Worm (Caenorhabditis elegans) whole organism, mixed stage, embryonic: ENCODE results near the gene Y71G10AR.4.

ENCODE experiments used
- bed-3 ChIP-seq: fragments of 200-800 bp; sonication (Bioruptor generic); optimal IDR thresholded peaks from 3 replicates; lab custom pipeline; 2018; ENCODE audit warnings: mild to moderate bottlenecking, missing genetic modification characterization, moderate library complexity, missing compliant biosample characterization
- drap-1 ChIP-seq: fragments of 200-800 bp; sonication (Bioruptor generic); optimal IDR thresholded peaks from 3 replicates; lab custom pipeline; 2018; ENCODE audit warnings: mild to moderate bottlenecking, missing genetic modification characterization, missing compliant biosample characterization
- elt-3 ChIP-seq: fragments of 150-350 bp; optimal IDR thresholded peaks from 2 replicates; lab custom pipeline; 2014; ENCODE audit warnings: missing biosample characterization, missing genetic modification characterization
- ham-2 ChIP-seq: fragments of 200-800 bp; sonication (Bioruptor generic); optimal IDR thresholded peaks from 2 replicates; lab custom pipeline; 2018; ENCODE audit warnings: mild to moderate bottlenecking, missing genetic modification characterization, missing compliant biosample characterization
- hlh-1 ChIP-seq: fragments of 150-350 bp; optimal IDR thresholded peaks from 2 replicates; lab custom pipeline; 2014; ENCODE audit warnings: missing biosample characterization, missing genetic modification reagents, missing genetic modification characterization
- lin-13 ChIP-seq: fragments of 150-350 bp; optimal IDR thresholded peaks from 2 replicates; lab custom pipeline; 2014; ENCODE audit warnings: missing biosample characterization, missing genetic modification characterization
- lsy-2 ChIP-seq: fragments of 150-350 bp; optimal IDR thresholded peaks from 2 replicates; lab custom pipeline; 2014; ENCODE audit warnings: missing biosample characterization, missing genetic modification characterization
- mab-5 ChIP-seq: fragments of 150-350 bp; optimal IDR thresholded peaks from 2 replicates; lab custom pipeline; 2014; ENCODE audit warnings: missing biosample characterization, missing genetic modification characterization
- nhr-237 ChIP-seq: fragments of 150-350 bp; optimal IDR thresholded peaks from 2 replicates; lab custom pipeline; 2014; ENCODE audit warnings: missing biosample characterization, missing genetic modification characterization
- nhr-28 ChIP-seq: fragments of 150-350 bp; optimal IDR thresholded peaks from 2 replicates; lab custom pipeline; 2014; ENCODE audit warnings: missing biosample characterization, missing genetic modification characterization
- snpc-4 ChIP-seq: fragments of 150-350 bp; optimal IDR thresholded peaks from 2 replicates; lab custom pipeline; 2014; ENCODE audit warnings: missing biosample characterization, missing genetic modification characterization
- tbx-8 ChIP-seq: fragments of 200-800 bp; sonication (Bioruptor generic); optimal IDR thresholded peaks from 2 replicates; lab custom pipeline; 2018; ENCODE audit warnings: mild to moderate bottlenecking, missing genetic modification characterization, moderate library complexity, missing compliant biosample characterization
- unc-62 ChIP-seq: fragments of 150-350 bp; optimal IDR thresholded peaks from 2 replicates; lab custom pipeline; 2014; ENCODE audit warnings: missing biosample characterization, missing genetic modification reagents, missing genetic modification characterization
- zip-8 ChIP-seq: fragments of 150-350 bp; optimal IDR thresholded peaks from 2 replicates; lab custom pipeline; 2014; ENCODE audit warnings: missing biosample characterization, missing genetic modification characterization

- TF ChIP-seq lsy-2 (tag; lab: Kevin White, UChicago): no peak
- TF ChIP-seq ham-2 (GFP tag; lab: Kevin White, UChicago): no peak
- no peak for TF ChIP-seq unc-62
- no peak for TF ChIP-seq mab-5 (tag; lab: Kevin White, UChicago)
- TF ChIP-seq elt-3 (tag; lab: Kevin White, UChicago): no peak
- TF ChIP-seq snpc-4 (tag; lab: Kevin White, UChicago): no peak
- TF ChIP-seq drap-1 (GFP tag; lab: Kevin White, UChicago): no peak
- no peak for TF ChIP-seq nhr-237 (tag; lab: Kevin White, UChicago)
- no peak for TF ChIP-seq lin-13
- TF ChIP-seq tbx-8: no peak
- no peak for TF ChIP-seq zip-8
- TF ChIP-seq bed-3 (GFP tag; lab: Kevin White, UChicago): no peak
- no peak for TF ChIP-seq hlh-1
- TF ChIP-seq nhr-28: no peak
Observed at ce11 chrIV:2149247-2149756, 49.5 kb upstream of the Y71G10AR.4 start, which contains the start of gene C54E4.5.
